Fruit fly (Drosophila melanogaster): ENCODE data around the gene HLH4C.
A peak's percentile ranks its signal among the peaks of the same experiment; 100 is the strongest.

Gene HLH4C

DNA sequence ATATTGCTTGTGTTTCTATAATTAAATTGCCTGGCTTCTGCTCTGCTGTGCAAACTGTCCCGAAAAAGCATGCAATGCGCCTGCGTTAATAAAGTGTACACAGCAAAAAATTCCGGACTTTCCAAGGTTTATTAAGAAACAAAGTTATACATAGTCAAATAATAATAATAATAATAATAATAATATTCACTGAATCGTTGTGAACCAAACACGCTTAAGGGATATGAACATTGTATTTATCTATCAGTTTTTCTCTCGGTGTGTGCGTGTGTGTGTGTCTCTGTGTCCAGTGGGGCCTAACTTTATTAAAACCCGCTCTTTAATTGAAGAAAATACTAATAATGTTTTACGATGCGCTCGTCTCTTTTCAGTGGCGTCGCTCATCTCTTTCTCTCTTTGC is 44.0 kb upstream of the HLH4C start (continued):
- TF ChIP-seq cad (GFP tag; optimal IDR thresholded peaks at IDR 0.05) (no peak), E2f1 (GFP tag; IDR thresholded peaks at IDR 0.05) (no peak), dpn (GFP tag; optimal IDR thresholded peaks at IDR 0.05) (peak in 1 of 2 experiments; percentile 12), dimm (GFP tag; IDR thresholded peaks at IDR 0.05) (no peak), HLH4C (GFP tag; IDR thresholded peaks at IDR 0.05; ENCODE audit: partially characterized antibody) (no peak), ems (GFP tag; optimal IDR thresholded peaks at IDR 0.05) (no peak), NFAT (GFP tag; IDR thresholded peaks at IDR 0.05) (no peak), CG2202 (tag; optimal IDR thresholded peaks at IDR 0.05) (no peak), ham (GFP tag; IDR thresholded peaks at IDR 0.05) (no peak), CG8765 (GFP tag; IDR thresholded peaks at IDR 0.05) (no peak), zen (tag; optimal IDR thresholded peaks at IDR 0.05) (no peak), al (GFP tag; IDR thresholded peaks at IDR 0.05) (no peak), Sry-δ (GFP tag; optimal IDR thresholded peaks at IDR 0.05) (no peak), dmrt99B (tag; optimal IDR thresholded peaks at IDR 0.05) (peak; percentile 34), schlank (tag; optimal IDR thresholded peaks at IDR 0.05) (no peak), CG6765 (GFP tag; optimal IDR thresholded peaks at IDR 0.05) (no peak), gcm (GFP tag; optimal IDR thresholded peaks at IDR 0.05) (no peak), CG17829 (tag; optimal IDR thresholded peaks at IDR 0.05) (peak; percentile 11), CG4328 (GFP tag; optimal IDR thresholded peaks at IDR 0.05) (no peak), CG13296 (GFP tag; optimal IDR thresholded peaks at IDR 0.05) (no peak), sug (tag; optimal IDR thresholded peaks at IDR 0.05) (no peak), CG16779 (GFP tag; IDR thresholded peaks at IDR 0.05) (no peak), amos (GFP tag; IDR thresholded peaks at IDR 0.05; ENCODE audit: partially characterized antibody) (no peak), CG14441 (GFP tag; IDR thresholded peaks at IDR 0.05) (no peak), CG7372 (GFP tag; IDR thresholded peaks at IDR 0.05) (no peak), ro (GFP tag; IDR thresholded peaks at IDR 0.05) (no peak), bsh (GFP tag; optimal IDR thresholded peaks at IDR 0.05) (peak in 1 of 2 experiments; percentile 32), CG1792 (GFP tag; optimal IDR thresholded peaks at IDR 0.05) (no peak), CG31388 (GFP tag; optimal IDR thresholded peaks at IDR 0.05) (no peak), en (GFP tag; optimal IDR thresholded peaks at IDR 0.05) (no peak), chm (GFP tag; IDR thresholded peaks at IDR 0.05) (no peak), CG15514 (GFP tag; optimal IDR thresholded peaks at IDR 0.05) (peak; percentile 36), E2f2 (GFP tag; IDR thresholded peaks at IDR 0.05) (no peak; the same call in 1 of the 2 replicates), zf30C (GFP tag; optimal IDR thresholded peaks at IDR 0.05) (no peak), CG10366 (GFP tag; IDR thresholded peaks at IDR 0.05) (no peak), CG1024 (GFP tag; IDR thresholded peaks at IDR 0.05) (no peak), vnd (GFP tag; IDR thresholded peaks at IDR 0.05; ENCODE audit: partially characterized antibody) (no peak), Jarid2 (GFP tag; optimal IDR thresholded peaks at IDR 0.05) (no peak), CG3995 (GFP tag; optimal IDR thresholded peaks at IDR 0.05) (no peak), lilli (GFP tag; optimal IDR thresholded peaks at IDR 0.05) (peak; percentile 19), cas (GFP tag; IDR thresholded peaks at IDR 0.05) (no peak), D (optimal IDR thresholded peaks at IDR 0.05) (no peak), D (GFP tag; optimal IDR thresholded peaks at IDR 0.05) (no peak), CG10979 (tag; optimal IDR thresholded peaks at IDR 0.05) (peak; percentile 15), TFAM (GFP tag; optimal IDR thresholded peaks at IDR 0.05) (no peak), repo (GFP tag; optimal IDR thresholded peaks at IDR 0.05) (no peak), usp (GFP tag; optimal IDR thresholded peaks at IDR 0.05) (no peak), CG34224 (GFP tag; IDR thresholded peaks at IDR 0.05; ENCODE audit: partially characterized antibody) (no peak), z (GFP tag; IDR thresholded peaks at IDR 0.05) (no peak), B-H2 (GFP tag; optimal IDR thresholded peaks at IDR 0.05) (no peak), CG8089 (GFP tag; optimal IDR thresholded peaks at IDR 0.05) (no peak), sisA (GFP tag; IDR thresholded peaks at IDR 0.05) (peak; percentile 44; the same call in 1 of the 2 replicates), Blimp-1 (GFP tag; optimal IDR thresholded peaks at IDR 0.05) (peak; percentile 28)

All from whole organism, embryonic.